Worm (Caenorhabditis elegans) whole organism, mixed stage, embryonic: ENCODE data around the gene C11E4.8.

Experiments
- M03D4.4 ChIP-seq: sonication (generic microtip); optimal IDR thresholded peaks from 2 replicates; lab custom pipeline; 2017; ENCODE audit warnings: mild to moderate bottlenecking, missing genetic modification characterization, missing compliant biosample characterization
- bed-3 ChIP-seq: fragments of 200-800 bp; sonication (Bioruptor generic); optimal IDR thresholded peaks from 3 replicates; lab custom pipeline; 2018; ENCODE audit warnings: mild to moderate bottlenecking, missing genetic modification characterization, moderate library complexity, missing compliant biosample characterization
- blmp-1 ChIP-seq: fragments of 150-350 bp; optimal IDR thresholded peaks from 2 replicates; lab custom pipeline; 2014; ENCODE audit warnings: missing biosample characterization, missing genetic modification characterization
- ceh-43 ChIP-seq: fragments of 200-800 bp; sonication (Bioruptor generic); optimal IDR thresholded peaks from 2 replicates; lab custom pipeline; 2018; ENCODE audit warnings: mild to moderate bottlenecking, missing genetic modification characterization, moderate library complexity, missing compliant biosample characterization
- ceh-83 ChIP-seq: fragments of 200-800 bp; sonication (Bioruptor generic); optimal IDR thresholded peaks from 2 replicates; lab custom pipeline; 2018; ENCODE audit warnings: mild to moderate bottlenecking, missing genetic modification characterization, missing compliant biosample characterization
- ces-1 ChIP-seq: fragments of 150-350 bp; optimal IDR thresholded peaks from 2 replicates; lab custom pipeline; 2014; ENCODE audit warnings: missing biosample characterization, missing genetic modification reagents, missing genetic modification characterization
- cnd-1 ChIP-seq: fragments of 200-800 bp; sonication (Bioruptor generic); optimal IDR thresholded peaks from 2 replicates; lab custom pipeline; 2018; ENCODE audit warnings: mild to moderate bottlenecking, missing genetic modification characterization, missing compliant biosample characterization
- elt-1 ChIP-seq: sonication (generic microtip); optimal IDR thresholded peaks from 2 replicates; lab custom pipeline; 2017; ENCODE audit warnings: missing genetic modification characterization, mild to moderate bottlenecking, missing compliant biosample characterization, antibody characterized with exemption, moderate library complexity, borderline replicate concordance; ENCODE audit not compliant: insufficient read depth
- elt-3 ChIP-seq: fragments of 150-350 bp; optimal IDR thresholded peaks from 2 replicates; lab custom pipeline; 2014; ENCODE audit warnings: missing biosample characterization, missing genetic modification characterization
- flh-1 ChIP-seq: fragments of 200-800 bp; sonication (Bioruptor generic); optimal IDR thresholded peaks from 2 replicates; lab custom pipeline; 2018; ENCODE audit warnings: mild to moderate bottlenecking, missing genetic modification characterization, moderate library complexity, missing compliant biosample characterization
- hlh-1 ChIP-seq: fragments of 150-350 bp; optimal IDR thresholded peaks from 2 replicates; lab custom pipeline; 2014; ENCODE audit warnings: missing biosample characterization, missing genetic modification reagents, missing genetic modification characterization
- lin-32 ChIP-seq: fragments of 200-800 bp; sonication (Bioruptor generic); optimal IDR thresholded peaks from 2 replicates; lab custom pipeline; 2018; ENCODE audit warnings: mild to moderate bottlenecking, missing genetic modification characterization, missing compliant biosample characterization
- lsy-2 ChIP-seq: fragments of 150-350 bp; optimal IDR thresholded peaks from 2 replicates; lab custom pipeline; 2014; ENCODE audit warnings: missing biosample characterization, missing genetic modification characterization
- mab-5 ChIP-seq: fragments of 150-350 bp; optimal IDR thresholded peaks from 2 replicates; lab custom pipeline; 2014; ENCODE audit warnings: missing biosample characterization, missing genetic modification characterization
- mep-1 ChIP-seq: fragments of 150-350 bp; optimal IDR thresholded peaks from 2 replicates; lab custom pipeline; 2017; ENCODE audit warnings: missing biosample characterization, missing genetic modification reagents, missing genetic modification characterization, inconsistent platforms
- mls-2 ChIP-seq: sonication (generic microtip); optimal IDR thresholded peaks from 2 replicates; lab custom pipeline; 2016; ENCODE audit warnings: mild to moderate bottlenecking, missing genetic modification characterization, moderate library complexity, missing compliant biosample characterization
- nhr-12 ChIP-seq: fragments of 150-350 bp; optimal IDR thresholded peaks from 2 replicates; lab custom pipeline; 2014; ENCODE audit warnings: missing biosample characterization, missing genetic modification characterization
- nhr-2 ChIP-seq: fragments of 150-350 bp; optimal IDR thresholded peaks from 2 replicates; lab custom pipeline; 2014; ENCODE audit warnings: missing biosample characterization, missing genetic modification characterization
- nhr-28 ChIP-seq: fragments of 150-350 bp; optimal IDR thresholded peaks from 2 replicates; lab custom pipeline; 2014; ENCODE audit warnings: missing biosample characterization, missing genetic modification characterization
- nhr-76 ChIP-seq: sonication (generic microtip); optimal IDR thresholded peaks from 2 replicates; lab custom pipeline; 2017; ENCODE audit warnings: missing biosample characterization, missing genetic modification characterization
- pha-4 ChIP-seq: fragments of 150-350 bp; optimal IDR thresholded peaks from 2 replicates; lab custom pipeline; 2018; ENCODE audit warnings: missing biosample characterization, missing genetic modification reagents, missing genetic modification characterization
- sem-2 ChIP-seq: fragments of 200-800 bp; sonication (Bioruptor generic); optimal IDR thresholded peaks from 2 replicates; lab custom pipeline; 2018; ENCODE audit warnings: mild to moderate bottlenecking, missing genetic modification characterization, missing compliant biosample characterization
- tbx-8 ChIP-seq: fragments of 200-800 bp; sonication (Bioruptor generic); optimal IDR thresholded peaks from 2 replicates; lab custom pipeline; 2018; ENCODE audit warnings: mild to moderate bottlenecking, missing genetic modification characterization, moderate library complexity, missing compliant biosample characterization
- unc-120 ChIP-seq: sonication (generic microtip); optimal IDR thresholded peaks from 2 replicates; lab custom pipeline; 2017; ENCODE audit warnings: missing genetic modification characterization, missing compliant biosample characterization; ENCODE audit not compliant: poor library complexity, severe bottlenecking
- unc-62 ChIP-seq: fragments of 150-350 bp; optimal IDR thresholded peaks from 2 replicates; lab custom pipeline; 2014; ENCODE audit warnings: missing biosample characterization, missing genetic modification reagents, missing genetic modification characterization
- zip-8 ChIP-seq: fragments of 150-350 bp; optimal IDR thresholded peaks from 2 replicates; lab custom pipeline; 2014; ENCODE audit warnings: missing biosample characterization, missing genetic modification characterization
- ztf-11 ChIP-seq: fragments of 150-350 bp; optimal IDR thresholded peaks from 2 replicates; lab custom pipeline; 2014; ENCODE audit warnings: missing biosample characterization, missing genetic modification characterization

C11E4.8 gene

DNA sequence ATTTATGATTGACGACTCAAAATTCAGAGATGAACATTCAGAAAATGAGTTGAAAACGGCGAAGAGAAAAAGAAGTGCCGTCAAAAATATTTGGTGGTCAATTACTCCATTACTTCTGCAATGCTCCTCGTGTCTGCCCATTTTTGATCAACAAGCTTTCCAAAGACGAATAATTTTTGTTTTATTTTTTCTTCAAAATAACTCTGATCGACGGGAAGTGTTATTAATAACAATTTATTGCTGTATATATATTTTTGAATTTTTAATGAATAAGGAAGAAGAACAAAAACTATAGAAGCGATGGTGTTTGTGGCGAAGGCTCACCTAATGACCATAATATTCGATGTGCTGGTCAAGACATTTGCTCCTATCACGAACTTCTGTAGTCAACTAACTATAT lies at the start of gene C11E4.8:
Gene C11E4.8, plus strand, starts transcription at position 301 of the 400 bp plus-strand sequence.
- TF ChIP-seq nhr-12 (tag; lab: Kevin White, UChicago) (no peak), blmp-1 (no peak), nhr-76 (tag; lab: Kevin White, UChicago) (no peak)

DNA sequence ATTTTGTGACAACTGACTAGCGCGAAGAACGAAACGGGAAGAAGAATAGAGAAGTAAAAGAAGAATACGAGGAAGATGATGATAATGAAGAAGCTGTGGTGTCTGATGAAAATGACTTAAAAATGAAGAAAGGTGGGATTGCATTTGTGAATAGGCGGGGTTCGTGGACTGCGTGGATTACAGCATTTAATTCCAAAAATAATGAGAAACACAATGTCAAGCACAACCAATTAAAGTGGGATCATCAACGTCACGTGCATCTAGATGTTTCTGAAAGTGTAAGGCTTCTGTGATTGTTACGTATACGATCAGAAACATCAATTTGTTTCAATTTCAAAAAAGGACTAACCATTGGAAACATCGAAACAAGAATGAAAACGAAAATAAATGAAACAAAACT lies 43.3 kb upstream of the C11E4.8 start, which contains the start of gene glb-17:
Gene glb-17, minus strand, starts transcription at position 101 of the 400 bp plus-strand sequence.
- TF ChIP-seq nhr-2 (tag; lab: Kevin White, UChicago) = no peak
- no peak for TF ChIP-seq nhr-12 (tag; lab: Kevin White, UChicago)
- no peak for TF ChIP-seq ces-1 (GFP tag; lab: Kevin White, UChicago)
- no peak for TF ChIP-seq pha-4 (tag; lab: Kevin White, UChicago)
- TF ChIP-seq unc-62 (GFP tag; lab: Kevin White, UChicago) = no peak
- TF ChIP-seq lsy-2 (tag; lab: Kevin White, UChicago) = no peak
- TF ChIP-seq unc-120 = no peak
- no peak for TF ChIP-seq ceh-43
- TF ChIP-seq ceh-83 (GFP tag; lab: Kevin White, UChicago) = no peak
- TF ChIP-seq elt-1 = no peak
- TF ChIP-seq sem-2 (GFP tag; lab: Kevin White, UChicago) = no peak
- no peak for TF ChIP-seq lin-32 (GFP tag; lab: Kevin White, UChicago)
- no peak for TF ChIP-seq bed-3 (GFP tag; lab: Kevin White, UChicago)

DNA sequence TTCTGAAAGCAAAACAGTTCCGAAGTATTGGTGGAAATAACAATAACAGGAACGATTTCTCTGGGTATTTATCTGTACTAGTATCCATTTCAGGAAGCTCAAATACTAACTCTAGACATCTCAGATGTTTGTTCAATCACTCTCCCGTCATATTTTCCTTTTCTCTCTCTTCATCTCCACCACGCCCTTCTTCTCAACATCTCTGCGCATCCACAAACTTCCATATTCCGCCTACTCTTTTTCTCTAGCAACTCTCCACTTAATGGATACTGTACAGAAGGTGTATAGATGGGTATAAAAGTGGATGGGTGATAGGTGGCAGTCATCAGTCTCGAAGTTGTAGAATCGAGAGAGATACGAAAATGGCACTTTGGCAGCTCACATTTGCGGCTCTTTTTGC lies 35.9 kb upstream of the C11E4.8 start, which contains the start of gene gpx-5:
Gene gpx-5, plus strand, starts transcription at position 336 of the 400 bp plus-strand sequence.
- no peak for TF ChIP-seq tbx-8 (GFP tag; lab: Kevin White, UChicago)
- TF ChIP-seq blmp-1 = no peak
- TF ChIP-seq ceh-43 = no peak
- no peak for TF ChIP-seq ceh-83 (GFP tag; lab: Kevin White, UChicago)
- no peak for TF ChIP-seq pha-4 (tag; lab: Kevin White, UChicago)
- no peak for TF ChIP-seq ces-1 (GFP tag; lab: Kevin White, UChicago)

DNA sequence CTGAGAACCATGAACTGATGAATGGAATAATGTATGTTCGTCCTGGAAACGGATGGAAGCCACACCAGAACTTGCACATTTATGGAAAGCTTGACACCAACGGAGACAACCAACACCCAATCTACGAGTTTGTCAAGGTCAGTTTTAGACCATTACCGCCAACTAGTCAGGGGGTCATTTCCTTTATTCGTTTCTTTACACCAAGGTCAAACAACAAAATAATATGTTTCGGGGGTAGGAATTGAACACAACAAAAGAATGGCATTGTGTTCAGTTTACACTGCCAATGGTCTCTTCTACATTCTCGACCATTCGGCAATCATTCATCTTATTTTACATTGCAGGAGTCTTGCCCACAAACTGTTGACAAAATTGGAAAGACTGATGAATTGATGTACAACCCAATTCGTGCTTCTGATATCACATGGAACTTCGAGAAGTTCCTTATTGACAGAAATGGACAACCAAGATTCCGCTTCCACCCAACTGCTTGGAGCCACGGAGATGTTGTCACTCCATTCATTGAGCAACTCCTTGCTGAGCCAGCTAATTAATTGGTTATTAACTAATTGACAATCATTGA lies 34.6 kb upstream of the C11E4.8 start:
- TF ChIP-seq flh-1 = no peak
- TF ChIP-seq nhr-2 (tag; lab: Kevin White, UChicago) = no peak
- TF ChIP-seq mep-1 (tag; lab: Kevin White, UChicago) = no peak
- TF ChIP-seq sem-2 (GFP tag; lab: Kevin White, UChicago) = no peak
- no peak for TF ChIP-seq bed-3 (GFP tag; lab: Kevin White, UChicago)

DNA sequence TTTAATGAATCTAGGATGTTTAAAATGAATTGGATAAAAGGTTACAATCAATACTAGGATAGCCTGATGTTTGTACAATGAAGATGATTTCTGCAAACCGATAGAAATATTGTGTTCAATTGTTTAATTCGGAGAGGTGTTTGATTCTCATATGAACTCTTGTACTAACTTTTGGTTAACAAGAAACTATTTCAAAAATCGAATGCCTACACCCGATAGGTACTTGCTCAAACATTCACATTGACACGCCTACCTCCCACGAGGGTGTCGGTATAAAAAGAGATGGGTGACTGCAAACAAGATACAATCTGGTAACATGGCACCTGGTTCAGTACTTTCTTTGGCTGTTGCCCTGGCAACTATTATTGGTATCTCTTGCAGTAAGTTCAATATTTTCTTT lies 32.6 kb upstream of the C11E4.8 start, which contains the start of gene gpx-3:
Gene gpx-3, plus strand, starts transcription at position 301 of the 400 bp plus-strand sequence.
- TF ChIP-seq lsy-2 (tag; lab: Kevin White, UChicago) = no peak
- no peak for TF ChIP-seq blmp-1
- no peak for TF ChIP-seq ztf-11
- TF ChIP-seq elt-1 = no peak
- TF ChIP-seq cnd-1 (tag; lab: Kevin White, UChicago) = no peak
- TF ChIP-seq zip-8 = no peak
- no peak for TF ChIP-seq M03D4.4
- TF ChIP-seq flh-1 = no peak
- no peak for TF ChIP-seq nhr-12 (tag; lab: Kevin White, UChicago)
- no peak for TF ChIP-seq nhr-2 (tag; lab: Kevin White, UChicago)
- TF ChIP-seq mls-2 (tag; lab: Kevin White, UChicago) = no peak
- no peak for TF ChIP-seq elt-3 (tag; lab: Kevin White, UChicago)

DNA sequence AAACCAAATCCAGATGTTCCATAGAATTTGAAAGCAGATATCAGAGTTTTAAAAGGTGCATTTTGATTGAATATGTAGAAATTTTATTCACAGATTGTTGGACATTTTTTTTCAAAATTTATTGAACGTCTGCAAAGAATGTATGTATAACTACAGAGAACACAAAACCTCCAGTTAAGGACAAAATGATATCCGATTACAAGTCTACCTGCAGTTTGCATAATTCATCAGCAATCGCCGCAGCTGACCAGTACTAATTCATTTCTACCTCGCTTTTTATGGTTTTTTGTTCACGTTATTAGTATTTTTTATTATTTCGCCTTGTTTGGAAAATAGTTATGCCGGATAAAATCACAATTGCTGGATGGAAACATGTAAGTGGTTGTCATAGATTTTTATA lies 31.1 kb upstream of the C11E4.8 start, which contains the start of gene del-8:
Gene del-8, plus strand, starts transcription at position 301 of the 400 bp plus-strand sequence.
- TF ChIP-seq flh-1 (no peak), mls-2 (tag; lab: Kevin White, UChicago) (no peak), nhr-28 (tag; lab: Kevin White, UChicago) (no peak), ztf-11 (no peak), hlh-1 (tag; lab: Kevin White, UChicago) (no peak), elt-1 (no peak), lsy-2 (tag; lab: Kevin White, UChicago) (no peak), ceh-43 (no peak), ces-1 (GFP tag; lab: Kevin White, UChicago) (no peak), unc-62 (GFP tag; lab: Kevin White, UChicago) (no peak), zip-8 (no peak), bed-3 (GFP tag; lab: Kevin White, UChicago) (no peak), elt-3 (tag; lab: Kevin White, UChicago) (no peak), cnd-1 (tag; lab: Kevin White, UChicago) (no peak), nhr-76 (tag; lab: Kevin White, UChicago) (no peak), M03D4.4 (no peak), mab-5 (tag; lab: Kevin White, UChicago) (no peak)
- TF ChIP-seq, all 35 proteins: peak for 0
